Fruit fly (Drosophila melanogaster): ENCODE results near the gene LManI.
A peak's percentile ranks its signal among the peaks of the same experiment; 100 is the strongest.

Gene LManI

DNA sequence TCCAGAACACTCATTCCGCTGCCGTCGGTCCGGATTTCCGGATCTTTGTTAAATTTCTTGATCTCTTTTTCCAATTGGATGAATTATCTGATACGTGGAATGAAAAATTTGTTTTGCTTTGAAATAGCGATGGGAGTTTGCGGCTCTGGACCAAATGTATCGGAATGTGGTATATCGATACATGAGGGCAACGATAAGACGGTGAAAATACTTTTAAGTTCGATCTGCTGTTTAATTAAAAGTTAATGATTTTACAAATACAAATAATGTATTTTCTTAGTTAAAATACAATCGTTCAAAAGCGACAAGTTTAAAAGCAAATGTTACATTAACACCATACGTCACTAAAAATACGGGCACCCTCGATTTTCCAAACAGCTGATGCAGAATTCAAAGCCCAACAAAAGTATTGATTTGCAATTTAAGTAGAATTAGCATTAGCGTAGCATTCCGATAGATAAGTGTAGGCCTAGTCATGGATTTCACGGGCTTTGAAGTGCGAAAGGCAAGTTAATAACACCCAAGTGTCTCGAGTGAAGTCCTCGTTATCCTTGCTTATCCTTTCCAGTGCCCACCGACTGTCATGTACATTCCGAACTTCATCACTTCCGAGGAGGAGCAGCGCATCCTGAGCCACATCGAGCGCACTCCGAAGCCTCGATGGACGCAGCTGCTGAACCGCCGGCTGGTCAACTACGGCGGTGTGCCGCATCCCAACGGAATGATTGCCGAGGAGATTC, 31.6 kb upstream of the LManI start, which contains the start of the genes Cog4 and CG6144 (continued):
- TF ChIP-seq CG6654 (GFP tag; optimal IDR thresholded peaks at IDR 0.05) = no peak
- peak; percentile 56 for TF ChIP-seq CG15514 (GFP tag; optimal IDR thresholded peaks at IDR 0.05)
- peak; percentile 48 for TF ChIP-seq mam (GFP tag; optimal IDR thresholded peaks at IDR 0.05)
- TF ChIP-seq CG34422 (GFP tag; IDR thresholded peaks at IDR 0.05) = peak; percentile 55; the same call in 1 of the 3 replicates
- TF ChIP-seq vvl (GFP tag; IDR thresholded peaks at IDR 0.05) = peak; percentile 44; the same call in 1 of the 2 replicates
- peak; percentile 30 for TF ChIP-seq CG13424 (tag; optimal IDR thresholded peaks at IDR 0.05)
- peak; percentile 78 for TF ChIP-seq BEAF-32 (GFP tag; optimal IDR thresholded peaks at IDR 0.05)
- peak; percentile 48 for TF ChIP-seq phol (tag; optimal IDR thresholded peaks at IDR 0.05)
- peak; percentile 29 for TF ChIP-seq Hsf (GFP tag; optimal IDR thresholded peaks at IDR 0.05)
- TF ChIP-seq Opbp (GFP tag; IDR thresholded peaks at IDR 0.05; ENCODE audit: partially characterized antibody) = peak; percentile 68
- TF ChIP-seq CG34224 (GFP tag; IDR thresholded peaks at IDR 0.05; ENCODE audit: partially characterized antibody) = peak; percentile 82
- peak; percentile 83 for TF ChIP-seq unc-4 (GFP tag; IDR thresholded peaks at IDR 0.05; ENCODE audit: partially characterized antibody)
- TF ChIP-seq CG2120 (GFP tag; optimal IDR thresholded peaks at IDR 0.05) = peak; percentile 54
- TF ChIP-seq peb (GFP tag; IDR thresholded peaks at IDR 0.05) = no peak
- TF ChIP-seq pan (optimal IDR thresholded peaks at IDR 0.05) = no peak
- peak in 1 of 2 experiments; percentile 34 for TF ChIP-seq pan (GFP tag; optimal IDR thresholded peaks at IDR 0.05 in 1 of 2, IDR thresholded peaks at IDR 0.05 in 1 of 2)
- TF ChIP-seq CG9932 (GFP tag; IDR thresholded peaks at IDR 0.05) = peak; percentile 80
- no peak for TF ChIP-seq hkb (optimal IDR thresholded peaks at IDR 0.05)
- TF ChIP-seq hkb (GFP tag; IDR thresholded peaks at IDR 0.05) = peak; percentile 49; the same call in 1 of the 2 replicates
- TF ChIP-seq Sry-β (GFP tag; optimal IDR thresholded peaks at IDR 0.05) = no peak
- TF ChIP-seq CG10462 (GFP tag; optimal IDR thresholded peaks at IDR 0.05) = no peak
- no peak for TF ChIP-seq sqz (GFP tag; optimal IDR thresholded peaks at IDR 0.05)
- peak; percentile 27; the same call in 2 of the 3 replicates for TF ChIP-seq hb (GFP tag; IDR thresholded peaks at IDR 0.05; ENCODE audit: partially characterized antibody)
- peak; percentile 41 for TF ChIP-seq Hmx (GFP tag; optimal IDR thresholded peaks at IDR 0.05)
- peak; percentile 21 for TF ChIP-seq CG16863 (GFP tag; optimal IDR thresholded peaks at IDR 0.05)
- TF ChIP-seq pb (GFP tag; optimal IDR thresholded peaks at IDR 0.05) = no peak
- no peak for TF ChIP-seq klu (GFP tag; IDR thresholded peaks at IDR 0.05)
- TF ChIP-seq HLH4C (GFP tag; IDR thresholded peaks at IDR 0.05; ENCODE audit: partially characterized antibody) = peak; percentile 79
- TF ChIP-seq CTCF (GFP tag; optimal IDR thresholded peaks at IDR 0.05) = no peak
- TF ChIP-seq CG18764 (GFP tag; optimal IDR thresholded peaks at IDR 0.05) = no peak
- peak; percentile 61 for TF ChIP-seq CG9797 (GFP tag; optimal IDR thresholded peaks at IDR 0.05)
- peak; percentile 80; the same call in 2 of the 3 replicates for TF ChIP-seq zen2 (GFP tag; IDR thresholded peaks at IDR 0.05; ENCODE audit: partially characterized antibody)
- 0 out of 2 replicates have a peak, but pooled peaks have one; percentile 5 for TF ChIP-seq ap (GFP tag; IDR thresholded peaks at IDR 0.05)
- peak; percentile 62 for TF ChIP-seq tna (GFP tag; IDR thresholded peaks at IDR 0.05; ENCODE audit: partially characterized antibody)
- peak; percentile 71 for TF ChIP-seq CG16813 (GFP tag; IDR thresholded peaks at IDR 0.05; ENCODE audit: partially characterized antibody)
- no peak for TF ChIP-seq CG11093 (GFP tag; IDR thresholded peaks at IDR 0.05)
- TF ChIP-seq CG6689 (GFP tag; IDR thresholded peaks at IDR 0.05) = peak; percentile 63
- peak; percentile 99 for TF ChIP-seq nerfin-1 (tag; optimal IDR thresholded peaks at IDR 0.05)
- TF ChIP-seq prd (optimal IDR thresholded peaks at IDR 0.05) = no peak
- peak; percentile 48; the same call in 2 of the 3 replicates for TF ChIP-seq prd (GFP tag; IDR thresholded peaks at IDR 0.05)
- 0 out of 3 replicates have a peak, but pooled peaks have one; percentile 34 for TF ChIP-seq ci (GFP tag; IDR thresholded peaks at IDR 0.05)
- peak; percentile 84 for TF ChIP-seq sna (GFP tag; IDR thresholded peaks at IDR 0.05; ENCODE audit: partially characterized antibody)
- peak; percentile 77 for TF ChIP-seq knrl (GFP tag; IDR thresholded peaks at IDR 0.05; ENCODE audit: partially characterized antibody)
- TF ChIP-seq tll (GFP tag; optimal IDR thresholded peaks at IDR 0.05) = peak in 1 of 2 experiments; percentile 78
- peak; percentile 52 for TF ChIP-seq E2f2 (GFP tag; IDR thresholded peaks at IDR 0.05)
- TF ChIP-seq CG7556 (GFP tag; optimal IDR thresholded peaks at IDR 0.05) = no peak
- peak; percentile 68 to 95 for TF ChIP-seq crp (GFP tag; optimal IDR thresholded peaks at IDR 0.05)
- peak; percentile 21; the same call in 1 of the 2 replicates for TF ChIP-seq CG32532 (GFP tag; IDR thresholded peaks at IDR 0.05)

Measured in whole organism, embryonic.